Worm (Caenorhabditis elegans) whole organism, L3 larva: ENCODE results near the gene gsp-1.

Source experiments
- R02D3.7 ChIP-seq: fragments of 150-350 bp; optimal IDR thresholded peaks from 2 replicates; lab custom pipeline; 2014; ENCODE audit warnings: missing biosample characterization, missing genetic modification characterization
- aly-2 ChIP-seq: fragments of 150-350 bp; optimal IDR thresholded peaks from 2 replicates; lab custom pipeline; 2014; ENCODE audit warnings: missing biosample characterization, missing genetic modification characterization
- ama-1 ChIP-seq: fragments of 150-350 bp; optimal IDR thresholded peaks from 2 replicates; lab custom pipeline; 2018
- ceh-16 ChIP-seq: sonication (generic microtip); optimal IDR thresholded peaks from 2 replicates; lab custom pipeline; 2017; ENCODE audit warnings: missing biosample characterization, missing genetic modification characterization
- ceh-82 ChIP-seq: fragments of 150-350 bp; optimal IDR thresholded peaks from 2 replicates; lab custom pipeline; 2014; ENCODE audit warnings: missing biosample characterization, missing genetic modification characterization
- daf-12 ChIP-seq: fragments of 150-350 bp; optimal IDR thresholded peaks from 2 replicates; lab custom pipeline; 2014; ENCODE audit warnings: missing biosample characterization, missing genetic modification reagents, missing genetic modification characterization
- egl-5 ChIP-seq: fragments of 150-350 bp; optimal IDR thresholded peaks from 2 replicates; lab custom pipeline; 2017; ENCODE audit warnings: missing biosample characterization, missing genetic modification reagents, missing genetic modification characterization, inconsistent platforms
- elt-2 ChIP-seq: sonication (generic microtip); optimal IDR thresholded peaks from 2 replicates; lab custom pipeline; 2016; ENCODE audit warnings: missing genetic modification reagents, mild to moderate bottlenecking, missing genetic modification characterization, missing compliant biosample characterization
- elt-3 ChIP-seq, 3 experiments: fragments of 150-350 bp in 1 of 3; sonication (generic microtip) in 2 of 3; optimal IDR thresholded peaks; 2 replicates in 2 of 3; 4 replicates in 1 of 3; lab custom pipeline; 2014 to 2017; ENCODE audit warnings: missing biosample characterization in 3 of 3, missing genetic modification characterization in 3 of 3
- eor-1 ChIP-seq, 2 experiments: fragments of 150-350 bp; optimal IDR thresholded peaks; 2 replicates each; lab custom pipeline; 2014 to 2018; ENCODE audit warnings: missing biosample characterization in 2 of 2, missing genetic modification characterization in 2 of 2
- fkh-2 ChIP-seq: fragments of 150-350 bp; optimal IDR thresholded peaks from 2 replicates; lab custom pipeline; 2014; ENCODE audit warnings: missing biosample characterization, missing genetic modification reagents, missing genetic modification characterization
- fos-1 ChIP-seq: fragments of 150-350 bp; optimal IDR thresholded peaks from 2 replicates; lab custom pipeline; 2014; ENCODE audit warnings: missing biosample characterization, missing genetic modification characterization
- hmg-11 ChIP-seq: sonication (generic microtip); optimal IDR thresholded peaks from 2 replicates; lab custom pipeline; 2016; ENCODE audit warnings: missing genetic modification characterization, missing compliant biosample characterization
- jun-1 ChIP-seq: fragments of 150-350 bp; optimal IDR thresholded peaks from 2 replicates; lab custom pipeline; 2014; ENCODE audit warnings: missing biosample characterization, missing genetic modification reagents, missing genetic modification characterization
- lin-15B ChIP-seq: fragments of 150-350 bp; optimal IDR thresholded peaks from 2 replicates; lab custom pipeline; 2014; ENCODE audit warnings: missing biosample characterization, missing genetic modification characterization
- lin-39 ChIP-seq: fragments of 150-350 bp; optimal IDR thresholded peaks from 2 replicates; lab custom pipeline; 2018; ENCODE audit warnings: missing biosample characterization, missing genetic modification reagents, missing genetic modification characterization
- mdl-1 ChIP-seq: fragments of 150-350 bp; optimal IDR thresholded peaks from 2 replicates; lab custom pipeline; 2014; ENCODE audit warnings: missing biosample characterization, missing genetic modification characterization
- mml-1 ChIP-seq: fragments of 150-350 bp; sonication (generic microtip); optimal IDR thresholded peaks from 3 replicates; lab custom pipeline; 2014; ENCODE audit warnings: missing biosample characterization, missing genetic modification characterization
- nfya-1 ChIP-seq: sonication (generic microtip); optimal IDR thresholded peaks from 2 replicates; lab custom pipeline; 2017; ENCODE audit warnings: missing genetic modification characterization, mild to moderate bottlenecking, missing compliant biosample characterization, antibody characterized with exemption, moderate library complexity; ENCODE audit not compliant: insufficient read depth
- nhr-11 ChIP-seq: fragments of 150-350 bp; optimal IDR thresholded peaks from 2 replicates; lab custom pipeline; 2014; ENCODE audit warnings: missing biosample characterization, missing genetic modification characterization
- nhr-12 ChIP-seq: fragments of 150-350 bp; optimal IDR thresholded peaks from 2 replicates; lab custom pipeline; 2014; ENCODE audit warnings: missing biosample characterization, missing genetic modification characterization
- nhr-23 ChIP-seq: fragments of 150-350 bp; optimal IDR thresholded peaks from 2 replicates; lab custom pipeline; 2014; ENCODE audit warnings: missing biosample characterization, missing genetic modification reagents, missing genetic modification characterization
- nhr-25 ChIP-seq: sonication (generic microtip); optimal IDR thresholded peaks from 2 replicates; lab custom pipeline; 2017; ENCODE audit warnings: missing biosample characterization, missing genetic modification characterization
- nhr-28 ChIP-seq: fragments of 150-350 bp; optimal IDR thresholded peaks from 2 replicates; lab custom pipeline; 2014; ENCODE audit warnings: missing biosample characterization, missing genetic modification characterization
- nhr-43 ChIP-seq: sonication (generic microtip); optimal IDR thresholded peaks from 2 replicates; lab custom pipeline; 2016; ENCODE audit warnings: mild to moderate bottlenecking, missing genetic modification characterization, missing compliant biosample characterization; ENCODE audit not compliant: poor library complexity, severe bottlenecking
- nhr-67 ChIP-seq: fragments of 150-350 bp; optimal IDR thresholded peaks from 2 replicates; lab custom pipeline; 2014; ENCODE audit warnings: missing biosample characterization, missing genetic modification characterization
- nhr-76 ChIP-seq: fragments of 150-350 bp; sonication (generic microtip); optimal IDR thresholded peaks from 5 replicates; lab custom pipeline; 2014; ENCODE audit warnings: missing biosample characterization, missing genetic modification characterization
- nhr-77 ChIP-seq: fragments of 150-350 bp; optimal IDR thresholded peaks from 2 replicates; lab custom pipeline; 2014; ENCODE audit warnings: missing biosample characterization, missing genetic modification characterization
- pha-4 ChIP-seq: fragments of 150-350 bp; optimal IDR thresholded peaks from 2 replicates; lab custom pipeline; 2014; ENCODE audit warnings: missing biosample characterization, missing genetic modification reagents, missing genetic modification characterization
- pqm-1 ChIP-seq: fragments of 150-350 bp; optimal IDR thresholded peaks from 2 replicates; lab custom pipeline; 2017; ENCODE audit warnings: missing biosample characterization, missing genetic modification characterization, inconsistent platforms
- sea-2 ChIP-seq: fragments of 150-350 bp; sonication (generic microtip); optimal IDR thresholded peaks from 4 replicates; lab custom pipeline; 2014; ENCODE audit warnings: missing biosample characterization, missing genetic modification reagents, missing genetic modification characterization
- skn-1 ChIP-seq: fragments of 150-350 bp; optimal IDR thresholded peaks from 2 replicates; lab custom pipeline; 2014; ENCODE audit warnings: missing biosample characterization, missing genetic modification characterization
- snpc-4 ChIP-seq: fragments of 150-350 bp; optimal IDR thresholded peaks from 2 replicates; lab custom pipeline; 2014; ENCODE audit warnings: missing biosample characterization, missing genetic modification characterization
- tbx-2 ChIP-seq: sonication (generic microtip); optimal IDR thresholded peaks from 2 replicates; lab custom pipeline; 2016; ENCODE audit warnings: mild to moderate bottlenecking, missing genetic modification characterization, missing compliant biosample characterization
- unc-39 ChIP-seq: sonication (generic microtip); optimal IDR thresholded peaks from 4 replicates; lab custom pipeline; 2017; ENCODE audit warnings: missing biosample characterization, missing genetic modification characterization
- unc-62 ChIP-seq: fragments of 150-350 bp; sonication (generic microtip); optimal IDR thresholded peaks from 4 replicates; lab custom pipeline; 2014; ENCODE audit warnings: missing biosample characterization, missing genetic modification reagents, missing genetic modification characterization
- zag-1 ChIP-seq: fragments of 150-350 bp; optimal IDR thresholded peaks from 2 replicates; lab custom pipeline; 2014; ENCODE audit warnings: missing biosample characterization, missing genetic modification characterization
- ztf-11 ChIP-seq: fragments of 150-350 bp; optimal IDR thresholded peaks from 2 replicates; lab custom pipeline; 2014; ENCODE audit warnings: missing biosample characterization, missing genetic modification characterization

The gsp-1 gene

ce11 chrV:10720303-10720847 is 38.2 kb downstream of the gsp-1 start:
- peak; percentile 24 for TF ChIP-seq elt-2 (tag; lab: Kevin White, UChicago)
- peak; percentile 5 for TF ChIP-seq jun-1
- TF ChIP-seq eor-1 (tag; optimal IDR thresholded peaks at IDR 0.05; lab: Kevin White, UChicago), result no peak
- TF ChIP-seq nhr-43, result peak; percentile 4
- no peak for TF ChIP-seq egl-5 (tag; lab: Kevin White, UChicago)
- peak; percentile 49 for TF ChIP-seq lin-39 (tag; lab: Kevin White, UChicago)

DNA sequence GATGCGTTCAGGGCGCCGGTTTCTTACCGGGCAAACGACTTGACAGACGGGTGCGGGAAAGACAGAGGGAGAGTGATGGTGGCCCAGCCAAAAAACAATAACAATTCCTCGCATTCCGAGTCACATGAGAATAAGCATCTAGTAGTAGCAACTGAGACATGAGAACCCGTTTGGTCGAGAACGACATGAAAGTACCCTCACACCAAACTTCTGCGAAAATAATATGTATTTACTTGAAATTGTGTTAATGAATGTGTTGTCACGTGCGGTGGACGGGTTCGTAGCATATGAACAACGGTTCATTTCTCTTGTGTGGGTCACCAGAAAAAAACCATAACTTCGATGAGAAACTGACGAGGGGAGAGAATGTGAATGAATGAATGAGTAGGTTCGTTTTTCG is 38.7 kb downstream of the gsp-1 start:
- TF ChIP-seq jun-1, result no peak
- TF ChIP-seq nhr-25 (tag; lab: Kevin White, UChicago), result peak; percentile 31
- TF ChIP-seq egl-5 (tag; lab: Kevin White, UChicago), result peak; percentile 73
- peak; percentile 1 for TF ChIP-seq nfya-1 (tag; lab: Kevin White, UChicago)
- TF ChIP-seq, all 47 proteins: peak for 3

DNA sequence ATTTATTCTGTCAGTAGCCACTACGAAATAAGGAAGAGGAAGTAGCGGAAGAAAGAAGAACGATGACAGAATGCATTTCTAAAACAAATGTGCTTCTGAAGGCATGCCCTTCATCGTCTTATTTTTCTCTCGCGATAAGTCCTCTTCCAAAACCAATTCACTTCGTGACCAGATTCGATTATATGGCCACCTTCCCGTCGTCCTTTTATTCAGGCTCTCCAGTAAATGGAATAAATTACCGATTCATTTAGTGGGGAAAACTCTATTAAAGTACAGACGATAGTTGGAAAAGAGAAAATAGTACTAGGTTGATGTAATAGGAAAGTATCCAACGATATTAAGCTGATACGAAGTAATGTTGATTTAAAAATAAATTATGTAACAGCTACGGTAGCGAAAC is 39.1 kb downstream of the gsp-1 start:
- no peak for TF ChIP-seq nfya-1 (tag; lab: Kevin White, UChicago)
- TF ChIP-seq aly-2 (tag; lab: Kevin White, UChicago), result no peak
- no peak for TF ChIP-seq mdl-1 (tag; lab: Kevin White, UChicago)
- no peak for TF ChIP-seq fkh-2 (tag; lab: Kevin White, UChicago)
- no peak for TF ChIP-seq ztf-11 (tag; lab: Kevin White, UChicago)
- no peak for TF ChIP-seq elt-3 (tag; optimal IDR thresholded peaks at IDR 0.05; lab: Kevin White, UChicago)
- no peak for TF ChIP-seq nhr-23 (tag; lab: Kevin White, UChicago)
- TF ChIP-seq sea-2 (GFP tag; lab: Kevin White, UChicago), result no peak
- TF ChIP-seq nhr-25 (tag; lab: Kevin White, UChicago), result no peak
- TF ChIP-seq tbx-2 (tag; lab: Kevin White, UChicago), result no peak
- no peak for TF ChIP-seq ceh-16
- TF ChIP-seq lin-15B (tag; lab: Kevin White, UChicago), result no peak
- no peak for TF ChIP-seq ceh-82 (tag; lab: Kevin White, UChicago)
- no peak for TF ChIP-seq unc-39 (tag; lab: Kevin White, UChicago)
- no peak for TF ChIP-seq egl-5 (tag; lab: Kevin White, UChicago)
- TF ChIP-seq pqm-1 (tag; lab: Kevin White, UChicago), result no peak
- no peak for TF ChIP-seq nhr-77
- TF ChIP-seq, all 47 proteins: peak for 0

DNA sequence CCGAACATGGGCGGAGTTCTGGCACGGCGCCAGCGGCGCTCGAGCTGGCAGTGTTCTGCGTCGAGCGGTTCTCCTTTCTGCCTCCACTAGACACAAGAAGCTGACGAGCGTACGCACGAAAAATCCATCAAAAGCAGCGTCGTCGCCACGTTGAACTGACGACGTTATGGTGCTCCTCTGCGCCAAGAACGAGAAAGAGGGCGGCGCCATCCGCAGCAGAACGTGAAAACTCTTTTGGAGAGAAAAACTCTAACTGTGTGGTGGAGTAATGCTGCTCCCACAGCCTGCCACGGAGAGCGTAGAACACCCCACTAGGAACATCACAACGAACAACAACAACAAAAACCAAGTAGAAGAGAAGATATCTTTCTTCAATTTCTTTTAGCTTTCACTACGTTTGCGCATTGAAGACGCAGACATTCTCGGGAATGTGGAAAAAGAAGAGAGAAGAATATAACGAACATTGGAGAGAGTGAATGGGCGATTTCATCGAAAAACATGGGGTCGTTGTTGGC is 39.7 kb downstream of the gsp-1 start:
- TF ChIP-seq ama-1 (lab: Kevin White, UChicago), result peak; percentile 66
- TF ChIP-seq nfya-1 (tag; lab: Kevin White, UChicago), result peak; percentile 37
- TF ChIP-seq fos-1 (tag; lab: Kevin White, UChicago), result no peak
- peak; percentile 71 for TF ChIP-seq egl-5 (tag; lab: Kevin White, UChicago)
- no peak for TF ChIP-seq fkh-2 (tag; lab: Kevin White, UChicago)
- TF ChIP-seq nhr-43, result peak; percentile 11
- no peak for TF ChIP-seq hmg-11 (tag; lab: Kevin White, UChicago)
- peak; percentile 73 for TF ChIP-seq nhr-23 (tag; lab: Kevin White, UChicago)
- TF ChIP-seq elt-3 (tag; optimal IDR thresholded peaks at IDR 0.05; lab: Kevin White, UChicago), result no peak
- TF ChIP-seq lin-39 (tag; lab: Kevin White, UChicago), result peak; percentile 90
- no peak for TF ChIP-seq unc-62 (GFP tag; lab: Kevin White, UChicago)
- peak; percentile 27 for TF ChIP-seq mdl-1 (tag; lab: Kevin White, UChicago)
- TF ChIP-seq unc-39 (tag; lab: Kevin White, UChicago), result no peak
- no peak for TF ChIP-seq nhr-67

DNA sequence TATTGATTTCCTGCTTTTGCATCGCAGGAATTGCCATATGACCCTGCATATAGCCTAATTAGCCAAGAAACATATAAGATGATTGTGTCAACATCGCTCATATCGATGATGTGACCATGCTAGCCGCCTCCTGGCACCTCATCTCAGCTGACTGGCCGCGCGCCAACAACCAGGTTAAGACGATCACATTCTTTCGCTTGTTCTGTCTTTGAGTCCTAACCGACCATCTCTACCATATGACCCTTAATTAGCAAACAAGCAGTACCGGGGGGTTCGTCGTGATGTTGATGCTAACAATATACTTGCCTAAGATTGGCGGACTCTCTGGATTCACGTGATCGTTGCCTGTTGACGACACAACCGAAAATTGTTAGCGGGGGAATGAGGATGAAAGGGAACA is 40.4 kb downstream of the gsp-1 start:
- TF ChIP-seq nhr-67, result no peak
- no peak for TF ChIP-seq skn-1
- TF ChIP-seq unc-39 (tag; lab: Kevin White, UChicago), result no peak
- no peak for TF ChIP-seq ceh-16
- TF ChIP-seq egl-5 (tag; lab: Kevin White, UChicago), result no peak
- no peak for TF ChIP-seq eor-1 (tag; optimal IDR thresholded peaks at IDR 0.05; lab: Kevin White, UChicago)
- no peak for TF ChIP-seq snpc-4 (tag; lab: Kevin White, UChicago)
- no peak for TF ChIP-seq ama-1 (lab: Kevin White, UChicago)
- no peak for TF ChIP-seq zag-1 (tag; lab: Kevin White, UChicago)
- no peak for TF ChIP-seq elt-3 (tag; optimal IDR thresholded peaks at IDR 0.05; lab: Kevin White, UChicago)
- no peak for TF ChIP-seq nfya-1 (tag; lab: Kevin White, UChicago)
- TF ChIP-seq nhr-23 (tag; lab: Kevin White, UChicago), result no peak
- no peak for TF ChIP-seq ztf-11 (tag; lab: Kevin White, UChicago)
- TF ChIP-seq sea-2 (GFP tag; lab: Kevin White, UChicago), result no peak
- peak; percentile 5 for TF ChIP-seq hmg-11 (tag; lab: Kevin White, UChicago)
- TF ChIP-seq jun-1, result no peak
- no peak for TF ChIP-seq fos-1 (tag; lab: Kevin White, UChicago)
- TF ChIP-seq nhr-12 (tag; lab: Kevin White, UChicago), result no peak
- no peak for TF ChIP-seq daf-12
- peak; percentile 51 for TF ChIP-seq nhr-25 (tag; lab: Kevin White, UChicago)
- TF ChIP-seq nhr-77, result no peak
- TF ChIP-seq unc-62 (GFP tag; lab: Kevin White, UChicago), result no peak
- no peak for TF ChIP-seq nhr-76 (tag; lab: Kevin White, UChicago)
- TF ChIP-seq aly-2 (tag; lab: Kevin White, UChicago), result no peak
- no peak for TF ChIP-seq lin-39 (tag; lab: Kevin White, UChicago)
- TF ChIP-seq nhr-11 (tag; lab: Kevin White, UChicago), result no peak
- peak; percentile 70 for TF ChIP-seq nhr-43
- TF ChIP-seq pha-4 (tag; lab: Kevin White, UChicago), result peak; percentile 70
- no peak for TF ChIP-seq mml-1 (tag; lab: Kevin White, UChicago)
- no peak for TF ChIP-seq nhr-28 (tag; lab: Kevin White, UChicago)
- TF ChIP-seq R02D3.7 (tag; lab: Kevin White, UChicago), result no peak
- TF ChIP-seq fkh-2 (tag; lab: Kevin White, UChicago), result no peak
- TF ChIP-seq elt-2 (tag; lab: Kevin White, UChicago), result no peak
